Worm (Caenorhabditis elegans) whole organism, L3 larva: ENCODE measurements around the gene str-41.

Experiments used
- R02D3.7 ChIP-seq: fragments of 150-350 bp; optimal IDR thresholded peaks from 2 replicates; lab custom pipeline; 2014; ENCODE audit warnings: missing biosample characterization, missing genetic modification characterization
- ZK546.5 ChIP-seq: sonication (generic microtip); optimal IDR thresholded peaks from 2 replicates; lab custom pipeline; 2017; ENCODE audit warnings: missing biosample characterization, missing genetic modification characterization
- ama-1 ChIP-seq: fragments of 150-350 bp; optimal IDR thresholded peaks from 2 replicates; lab custom pipeline; 2018
- ceh-16 ChIP-seq: sonication (generic microtip); optimal IDR thresholded peaks from 2 replicates; lab custom pipeline; 2017; ENCODE audit warnings: missing biosample characterization, missing genetic modification characterization
- ceh-82 ChIP-seq: fragments of 150-350 bp; optimal IDR thresholded peaks from 2 replicates; lab custom pipeline; 2014; ENCODE audit warnings: missing biosample characterization, missing genetic modification characterization
- ceh-9 ChIP-seq: sonication (generic microtip); optimal IDR thresholded peaks from 2 replicates; lab custom pipeline; 2018; ENCODE audit warnings: missing biosample characterization, missing genetic modification characterization
- egl-27 ChIP-seq: sonication (generic microtip); optimal IDR thresholded peaks from 4 replicates; lab custom pipeline; 2017; ENCODE audit warnings: missing biosample characterization, missing genetic modification reagents, missing genetic modification characterization
- egl-5 ChIP-seq: fragments of 150-350 bp; optimal IDR thresholded peaks from 2 replicates; lab custom pipeline; 2017; ENCODE audit warnings: missing biosample characterization, missing genetic modification reagents, missing genetic modification characterization, inconsistent platforms
- elt-1 ChIP-seq: fragments of 150-350 bp; optimal IDR thresholded peaks from 2 replicates; lab custom pipeline; 2014; ENCODE audit warnings: missing biosample characterization, missing genetic modification characterization
- elt-3 ChIP-seq, 3 experiments: fragments of 150-350 bp in 1 of 3; sonication (generic microtip) in 2 of 3; optimal IDR thresholded peaks; 2 replicates in 2 of 3; 4 replicates in 1 of 3; lab custom pipeline; 2014 to 2017; ENCODE audit warnings: missing biosample characterization in 3 of 3, missing genetic modification characterization in 3 of 3
- eor-1 ChIP-seq, 2 experiments: fragments of 150-350 bp; optimal IDR thresholded peaks; 2 replicates each; lab custom pipeline; 2014 to 2018; ENCODE audit warnings: missing biosample characterization in 2 of 2, missing genetic modification characterization in 2 of 2
- fkh-10 ChIP-seq: sonication (generic microtip); optimal IDR thresholded peaks from 2 replicates; lab custom pipeline; 2017; ENCODE audit warnings: missing biosample characterization, missing genetic modification reagents, missing genetic modification characterization
- fkh-2 ChIP-seq: fragments of 150-350 bp; optimal IDR thresholded peaks from 2 replicates; lab custom pipeline; 2014; ENCODE audit warnings: missing biosample characterization, missing genetic modification reagents, missing genetic modification characterization
- hmg-11 ChIP-seq: sonication (generic microtip); optimal IDR thresholded peaks from 2 replicates; lab custom pipeline; 2016; ENCODE audit warnings: missing genetic modification characterization, missing compliant biosample characterization
- lin-15B ChIP-seq: fragments of 150-350 bp; optimal IDR thresholded peaks from 2 replicates; lab custom pipeline; 2014; ENCODE audit warnings: missing biosample characterization, missing genetic modification characterization
- lin-39 ChIP-seq: fragments of 150-350 bp; optimal IDR thresholded peaks from 2 replicates; lab custom pipeline; 2018; ENCODE audit warnings: missing biosample characterization, missing genetic modification reagents, missing genetic modification characterization
- lsy-12 ChIP-seq: sonication (generic microtip); optimal IDR thresholded peaks from 2 replicates; lab custom pipeline; 2016; ENCODE audit warnings: mild to moderate bottlenecking, missing genetic modification characterization, missing compliant biosample characterization
- mml-1 ChIP-seq: fragments of 150-350 bp; sonication (generic microtip); optimal IDR thresholded peaks from 3 replicates; lab custom pipeline; 2014; ENCODE audit warnings: missing biosample characterization, missing genetic modification characterization
- nfya-1 ChIP-seq: sonication (generic microtip); optimal IDR thresholded peaks from 2 replicates; lab custom pipeline; 2017; ENCODE audit warnings: missing genetic modification characterization, mild to moderate bottlenecking, missing compliant biosample characterization, antibody characterized with exemption, moderate library complexity; ENCODE audit not compliant: insufficient read depth
- nhr-11 ChIP-seq: fragments of 150-350 bp; optimal IDR thresholded peaks from 2 replicates; lab custom pipeline; 2014; ENCODE audit warnings: missing biosample characterization, missing genetic modification characterization
- nhr-23 ChIP-seq: fragments of 150-350 bp; optimal IDR thresholded peaks from 2 replicates; lab custom pipeline; 2014; ENCODE audit warnings: missing biosample characterization, missing genetic modification reagents, missing genetic modification characterization
- nhr-25 ChIP-seq: sonication (generic microtip); optimal IDR thresholded peaks from 2 replicates; lab custom pipeline; 2017; ENCODE audit warnings: missing biosample characterization, missing genetic modification characterization
- nhr-28 ChIP-seq: fragments of 150-350 bp; optimal IDR thresholded peaks from 2 replicates; lab custom pipeline; 2014; ENCODE audit warnings: missing biosample characterization, missing genetic modification characterization
- nhr-43 ChIP-seq: sonication (generic microtip); optimal IDR thresholded peaks from 2 replicates; lab custom pipeline; 2016; ENCODE audit warnings: mild to moderate bottlenecking, missing genetic modification characterization, missing compliant biosample characterization; ENCODE audit not compliant: poor library complexity, severe bottlenecking
- nhr-67 ChIP-seq: fragments of 150-350 bp; optimal IDR thresholded peaks from 2 replicates; lab custom pipeline; 2014; ENCODE audit warnings: missing biosample characterization, missing genetic modification characterization
- nhr-76 ChIP-seq: fragments of 150-350 bp; sonication (generic microtip); optimal IDR thresholded peaks from 5 replicates; lab custom pipeline; 2014; ENCODE audit warnings: missing biosample characterization, missing genetic modification characterization
- nhr-77 ChIP-seq: fragments of 150-350 bp; optimal IDR thresholded peaks from 2 replicates; lab custom pipeline; 2014; ENCODE audit warnings: missing biosample characterization, missing genetic modification characterization
- pha-4 ChIP-seq: fragments of 150-350 bp; optimal IDR thresholded peaks from 2 replicates; lab custom pipeline; 2014; ENCODE audit warnings: missing biosample characterization, missing genetic modification reagents, missing genetic modification characterization
- sea-2 ChIP-seq: fragments of 150-350 bp; sonication (generic microtip); optimal IDR thresholded peaks from 4 replicates; lab custom pipeline; 2014; ENCODE audit warnings: missing biosample characterization, missing genetic modification reagents, missing genetic modification characterization
- snpc-4 ChIP-seq: fragments of 150-350 bp; optimal IDR thresholded peaks from 2 replicates; lab custom pipeline; 2014; ENCODE audit warnings: missing biosample characterization, missing genetic modification characterization
- tbx-2 ChIP-seq: sonication (generic microtip); optimal IDR thresholded peaks from 2 replicates; lab custom pipeline; 2016; ENCODE audit warnings: mild to moderate bottlenecking, missing genetic modification characterization, missing compliant biosample characterization
- unc-62 ChIP-seq: fragments of 150-350 bp; sonication (generic microtip); optimal IDR thresholded peaks from 4 replicates; lab custom pipeline; 2014; ENCODE audit warnings: missing biosample characterization, missing genetic modification reagents, missing genetic modification characterization
- zag-1 ChIP-seq: fragments of 150-350 bp; optimal IDR thresholded peaks from 2 replicates; lab custom pipeline; 2014; ENCODE audit warnings: missing biosample characterization, missing genetic modification characterization
- ztf-11 ChIP-seq: fragments of 150-350 bp; optimal IDR thresholded peaks from 2 replicates; lab custom pipeline; 2014; ENCODE audit warnings: missing biosample characterization, missing genetic modification characterization

str-41 gene

ce11 chrV:7435376-7436204, 23.8 kb downstream of the str-41 start, which contains the start of the genes ddo-2 and F25E5.8:
Gene ddo-2 (minus strand): TSS chrV:7435705.
Gene F25E5.8 (plus strand): TSS chrV:7435930.
- TF ChIP-seq nhr-43 (tag; lab: Kevin White, UChicago) (peak; percentile 46), nhr-23 (tag; lab: Kevin White, UChicago) (peak; percentile 70), ZK546.5 (tag; lab: Kevin White, UChicago) (no peak), ceh-16 (no peak), nhr-25 (tag; lab: Kevin White, UChicago) (peak; percentile 14), hmg-11 (tag; lab: Kevin White, UChicago) (peak; percentile 11), nhr-11 (tag; lab: Kevin White, UChicago) (no peak)

DNA sequence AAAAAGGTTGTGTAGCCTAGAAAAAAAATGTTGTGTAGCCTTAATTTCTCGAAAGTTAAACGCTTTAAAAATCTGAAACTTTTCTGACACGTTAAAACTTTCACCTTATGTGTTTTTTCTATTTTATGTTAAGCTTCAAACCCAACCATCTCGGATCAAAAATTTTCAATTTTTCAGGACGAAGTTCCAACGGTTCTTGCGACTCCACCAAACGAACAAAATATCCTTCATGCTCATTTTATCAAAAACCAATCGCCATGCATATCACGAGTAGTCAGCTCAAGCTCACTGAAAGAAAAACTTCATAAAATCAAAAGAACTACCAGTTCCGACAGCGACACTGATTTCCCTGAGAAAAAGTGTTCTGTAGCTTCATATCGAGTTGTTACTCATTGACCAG, 24.7 kb downstream of the str-41 start:
- no peak for TF ChIP-seq nhr-25 (tag; lab: Kevin White, UChicago)
- TF ChIP-seq ztf-11 (tag; lab: Kevin White, UChicago): no peak
- no peak for TF ChIP-seq eor-1 (tag; optimal IDR thresholded peaks at IDR 0.05; lab: Kevin White, UChicago)
- no peak for TF ChIP-seq lin-39 (tag; lab: Kevin White, UChicago)
- TF ChIP-seq lin-15B (tag; lab: Kevin White, UChicago): no peak
- TF ChIP-seq ceh-82 (tag; lab: Kevin White, UChicago): no peak
- TF ChIP-seq ceh-16: no peak
- TF ChIP-seq sea-2: no peak
- TF ChIP-seq elt-1 (tag; lab: Kevin White, UChicago): no peak
- TF ChIP-seq hmg-11 (tag; lab: Kevin White, UChicago): no peak
- TF ChIP-seq nhr-23 (tag; lab: Kevin White, UChicago): no peak
- TF ChIP-seq nhr-77 (tag; lab: Kevin White, UChicago): no peak
- TF ChIP-seq, all 47 proteins: peak for 0

- peak; percentile 16 for TF ChIP-seq nfya-1 (tag; lab: Kevin White, UChicago)
- TF ChIP-seq egl-27 (tag; lab: Kevin White, UChicago): no peak
- no peak for TF ChIP-seq lsy-12 (tag; lab: Kevin White, UChicago)
- peak; percentile 98 for TF ChIP-seq ama-1 (lab: Kevin White, UChicago)
- TF ChIP-seq nhr-23 (tag; lab: Kevin White, UChicago): peak; percentile 72
- peak; percentile 14 for TF ChIP-seq pha-4 (tag; lab: Kevin White, UChicago)
- TF ChIP-seq nhr-25 (tag; lab: Kevin White, UChicago): peak; percentile 78
- TF ChIP-seq nhr-43 (tag; lab: Kevin White, UChicago): peak; percentile 90
- TF ChIP-seq R02D3.7 (tag; lab: Kevin White, UChicago): no peak
- TF ChIP-seq eor-1 (tag; optimal IDR thresholded peaks at IDR 0.05; lab: Kevin White, UChicago): no peak
- TF ChIP-seq elt-1 (tag; lab: Kevin White, UChicago): no peak
- TF ChIP-seq nhr-28 (tag; lab: Kevin White, UChicago): no peak
- TF ChIP-seq elt-3 (tag; optimal IDR thresholded peaks at IDR 0.05; lab: Kevin White, UChicago): peak in 2 of 3 experiments; percentile 14 to 91
- TF ChIP-seq tbx-2 (tag; lab: Kevin White, UChicago): peak; percentile 28
- TF ChIP-seq fkh-2: no peak
These were observed 25.1 kb downstream of the str-41 start for ce11 chrV:7436911-7437310.

DNA sequence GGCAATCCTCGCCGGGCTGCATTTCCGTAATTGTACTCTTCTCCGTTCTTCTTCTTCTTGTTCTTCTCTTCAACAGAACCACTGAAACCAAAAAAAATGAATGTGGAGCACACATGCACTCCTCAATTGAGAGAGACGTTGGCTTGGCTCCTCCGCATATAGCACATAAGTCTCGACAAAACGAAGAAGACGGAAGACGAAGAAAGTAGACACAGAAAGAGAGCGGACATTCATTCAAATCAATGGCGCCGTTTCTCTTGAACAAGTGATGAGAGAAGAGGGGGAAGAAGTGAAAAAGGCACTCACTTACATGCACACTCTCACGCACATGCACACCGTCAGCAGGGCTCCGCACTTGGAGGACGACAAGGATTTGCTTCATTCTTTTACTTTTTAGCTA, 25.7 kb downstream of the str-41 start, which contains the start of gene F25E5.9:
Gene F25E5.9, minus strand, starts transcription at position 382 of the 400 bp plus-strand sequence.
- TF ChIP-seq ceh-9 (no peak), zag-1 (no peak), lin-39 (tag; lab: Kevin White, UChicago) (peak; percentile 3), sea-2 (no peak), nfya-1 (tag; lab: Kevin White, UChicago) (peak; percentile 51), tbx-2 (tag; lab: Kevin White, UChicago) (no peak), egl-5 (tag; lab: Kevin White, UChicago) (no peak), unc-62 (GFP tag; lab: Kevin White, UChicago) (no peak), lsy-12 (tag; lab: Kevin White, UChicago) (no peak), nhr-67 (tag; lab: Kevin White, UChicago) (no peak), mml-1 (tag; lab: Kevin White, UChicago) (no peak), fkh-2 (no peak), fkh-10 (peak; percentile 28), lin-15B (tag; lab: Kevin White, UChicago) (peak; percentile 7), nhr-28 (tag; lab: Kevin White, UChicago) (no peak), snpc-4 (tag; lab: Kevin White, UChicago) (peak; percentile 32), ama-1 (lab: Kevin White, UChicago) (peak; percentile 10), nhr-76 (tag; lab: Kevin White, UChicago) (no peak)
